Fruit fly (Drosophila melanogaster): ENCODE data around the gene Spt6.

Spt6 gene

dm6 chrX:6267745-6268582 is at the start of gene Spt6:
Gene Spt6, plus strand, starts transcription at chrX:6267797.
- TF ChIP-seq EcR (GFP tag; optimal IDR thresholded peaks at IDR 0.05) (peak; percentile 9), Ets98B (GFP tag; IDR thresholded peaks at IDR 0.05) (no peak; the same call in 1 of the 2 replicates)

dm6 chrX:6219227-6219626 is 48.4 kb upstream of the Spt6 start, which contains the start of gene Btnd:
Gene Btnd, minus strand, starts transcription at chrX:6219327.
- TF ChIP-seq EcR (GFP tag; optimal IDR thresholded peaks at IDR 0.05) = no peak
- no peak for TF ChIP-seq CG8301 (tag; optimal IDR thresholded peaks at IDR 0.05)
- TF ChIP-seq CG32121 (GFP tag; IDR thresholded peaks at IDR 0.05) = no peak
- TF ChIP-seq gl (tag; optimal IDR thresholded peaks at IDR 0.05) = no peak
- TF ChIP-seq CG17806 (tag; optimal IDR thresholded peaks at IDR 0.05) = no peak
- TF ChIP-seq D1 (tag; optimal IDR thresholded peaks at IDR 0.05) = no peak
- no peak for TF ChIP-seq CG12605 (GFP tag; IDR thresholded peaks at IDR 0.05)
- TF ChIP-seq CG15710 (tag; optimal IDR thresholded peaks at IDR 0.05) = no peak
- no peak for TF ChIP-seq CG4496 (GFP tag; IDR thresholded peaks at IDR 0.05)
- TF ChIP-seq Pif1A (GFP tag; optimal IDR thresholded peaks at IDR 0.05) = no peak
- TF ChIP-seq CG14655 (GFP tag; optimal IDR thresholded peaks at IDR 0.05) = no peak

dm6 chrX:6219845-6220345 is 47.7 kb upstream of the Spt6 start, which contains the start of gene Efr:
Gene Efr, plus strand, starts transcription at chrX:6219957.
- TF ChIP-seq fd96Ca (GFP tag; IDR thresholded peaks at IDR 0.05) (no peak), CG4496 (GFP tag; IDR thresholded peaks at IDR 0.05) (0 out of 3 replicates have a peak, but pooled peaks have one; percentile 30), CG8301 (tag; optimal IDR thresholded peaks at IDR 0.05) (no peak), EcR (GFP tag; optimal IDR thresholded peaks at IDR 0.05) (peak; percentile 41)

- TF ChIP-seq Pif1B (GFP tag; optimal IDR thresholded peaks at IDR 0.05) = peak; percentile 87
- TF ChIP-seq CG32121 (GFP tag; IDR thresholded peaks at IDR 0.05) = peak; percentile 95
- TF ChIP-seq CG12605 (GFP tag; IDR thresholded peaks at IDR 0.05) = peak; percentile 76
- TF ChIP-seq fd96Ca (GFP tag; IDR thresholded peaks at IDR 0.05) = peak; percentile 96
- TF ChIP-seq Ets98B (GFP tag; IDR thresholded peaks at IDR 0.05) = peak; percentile 91
- TF ChIP-seq CG8301 (tag; optimal IDR thresholded peaks at IDR 0.05) = peak; percentile 82
- peak; percentile 80 for TF ChIP-seq CG10348 (GFP tag; IDR thresholded peaks at IDR 0.05)
- TF ChIP-seq gl (tag; optimal IDR thresholded peaks at IDR 0.05) = peak; percentile 66
- peak; percentile 66 for TF ChIP-seq CG17806 (tag; optimal IDR thresholded peaks at IDR 0.05)
- peak; percentile 78 for TF ChIP-seq rn (GFP tag; IDR thresholded peaks at IDR 0.05)
- TF ChIP-seq CG8159 (tag; optimal IDR thresholded peaks at IDR 0.05) = peak; percentile 81
- peak; percentile 94 for TF ChIP-seq CG4496 (GFP tag; IDR thresholded peaks at IDR 0.05)
- TF ChIP-seq D1 (tag; optimal IDR thresholded peaks at IDR 0.05) = no peak
- TF ChIP-seq CG13204 (GFP tag; optimal IDR thresholded peaks at IDR 0.05) = no peak
- TF ChIP-seq CG9948 (tag; optimal IDR thresholded peaks at IDR 0.05) = peak; percentile 82
- peak; percentile 94 for TF ChIP-seq EcR (GFP tag; optimal IDR thresholded peaks at IDR 0.05)
- peak; percentile 85 for TF ChIP-seq Snoo (tag; optimal IDR thresholded peaks at IDR 0.05)
- peak; percentile 75 for TF ChIP-seq CG34367 (tag; optimal IDR thresholded peaks at IDR 0.05)
- peak; percentile 84 for TF ChIP-seq Pif1A (GFP tag; optimal IDR thresholded peaks at IDR 0.05)
- TF ChIP-seq CG15710 (tag; optimal IDR thresholded peaks at IDR 0.05) = peak; percentile 86
- TF ChIP-seq CG14655 (GFP tag; optimal IDR thresholded peaks at IDR 0.05) = peak; percentile 87
Measured at dm6 chrX:6224225-6225190, 43.1 kb upstream of the Spt6 start, which contains the start of gene sqh. Gene sqh, minus strand, starts transcription at chrX:6225140.

- TF ChIP-seq CG8159 (tag; optimal IDR thresholded peaks at IDR 0.05) = no peak
- no peak for TF ChIP-seq rn (GFP tag; IDR thresholded peaks at IDR 0.05)
- TF ChIP-seq Snoo (tag; optimal IDR thresholded peaks at IDR 0.05) = no peak
- TF ChIP-seq CG9948 (tag; optimal IDR thresholded peaks at IDR 0.05) = no peak
- no peak for TF ChIP-seq CG34367 (tag; optimal IDR thresholded peaks at IDR 0.05)
- no peak for TF ChIP-seq CG17806 (tag; optimal IDR thresholded peaks at IDR 0.05)
- TF ChIP-seq Ets98B (GFP tag; IDR thresholded peaks at IDR 0.05) = no peak
- no peak for TF ChIP-seq fd96Ca (GFP tag; IDR thresholded peaks at IDR 0.05)
- no peak for TF ChIP-seq Pif1B (GFP tag; optimal IDR thresholded peaks at IDR 0.05)
Measured at dm6 chrX:6225472-6226049, 42.0 kb upstream of the Spt6 start, which contains the start of gene dtn. Gene dtn, plus strand, starts transcription at chrX:6225647.

All from whole organism, pupa.